In genomic region chrV:13070278-13070677, ce11 we compare ENCODE assay signal across 2 worm cellular contexts.
A peak's percentile ranks its signal among the peaks of the same experiment; 100 is the strongest.
TF ChIP-seq lines count a peak whose summit lies in the region.

No protein-coding gene starts in this region.

TF ChIP-seq in whole organism, L1 larva, 84 proteins besides CTCF, POLR2A, EP300 and RAD21:
- TF ChIP-seq snu-23 (GFP tag; optimal IDR thresholded peaks at IDR 0.05; lab: Kevin White, UChicago) (no peak), lin-14 (GFP tag; optimal IDR thresholded peaks at IDR 0.05; lab: Kevin White, UChicago) (peak; percentile 23), blmp-1 (tag; optimal IDR thresholded peaks at IDR 0.05; lab: Kevin White, UChicago) (no peak), nhr-12 (tag; optimal IDR thresholded peaks at IDR 0.05; lab: Kevin White, UChicago) (no peak), unc-86 (tag; optimal IDR thresholded peaks at IDR 0.05; lab: Kevin White, UChicago) (peak; percentile 47), C04F5.9 (tag; optimal IDR thresholded peaks at IDR 0.05; lab: Kevin White, UChicago) (no peak)

TF ChIP-seq in whole organism, L4 larva, 104 proteins besides CTCF, POLR2A, EP300 and RAD21:
- TF ChIP-seq egl-27 (tag; optimal IDR thresholded peaks at IDR 0.05; lab: Kevin White, UChicago): no peak
- TF ChIP-seq aha-1 (tag; lab: Kevin White, UChicago): peak; percentile 91

Comparison
In these comparisons a context has a peak if more than half of its experiments do, and no peak if none do; other contexts are left out.
1. Of the 29 proteins assayed by ChIP-seq in both whole organism, L4 larva and whole organism, L1 larva: peak only in whole organism, L4 larva: aha-1; only in whole organism, L1 larva: none; in both: none; in neither: 28.